Worm (Caenorhabditis elegans) whole organism, midembryonic: ENCODE results near the gene F57G12.2.

ENCODE experiments used
- T22C8.4 ChIP-seq: fragments of 200-800 bp; sonication (Bioruptor generic); IDR thresholded peaks from 2 replicates; pipeline ENCODE4 v1.3.6; 2022; ENCODE audit warnings: missing genetic modification characterization, missing compliant biosample characterization
- cog-1 ChIP-seq: sonication (generic microtip); optimal IDR thresholded peaks from 2 replicates; lab custom pipeline; 2016; ENCODE audit warnings: missing genetic modification characterization, missing compliant biosample characterization
- flt-1 ChIP-seq: fragments of 200-800 bp; sonication (Bioruptor generic); IDR thresholded peaks from 2 replicates; pipeline ENCODE4 v1.3.6; 2022; ENCODE audit warnings: missing genetic modification characterization, missing compliant biosample characterization
- klf-2 ChIP-seq: fragments of 200-800 bp; sonication (Bioruptor generic); conservative IDR thresholded peaks from 2 replicates; pipeline ENCODE4 v1.3.6; 2022; ENCODE audit warnings: missing genetic modification reagents, missing genetic modification characterization, missing compliant biosample characterization
- med-1 ChIP-seq: sonication (generic microtip); optimal IDR thresholded peaks from 2 replicates; lab custom pipeline; 2017; ENCODE audit warnings: missing genetic modification characterization, mild to moderate bottlenecking, missing compliant biosample characterization, antibody characterized with exemption, missing genetic modification reagents; ENCODE audit not compliant: insufficient read depth
- ref-1 ChIP-seq: fragments of 200-800 bp; sonication (Bioruptor generic); conservative IDR thresholded peaks from 2 replicates; pipeline ENCODE4 v1.3.6; 2022; ENCODE audit warnings: missing genetic modification reagents, missing genetic modification characterization, missing compliant biosample characterization
- tab-1 ChIP-seq: fragments of 200-800 bp; sonication (Bioruptor generic); IDR thresholded peaks from 2 replicates; pipeline ENCODE4 v1.3.6; 2022; ENCODE audit warnings: missing genetic modification characterization, missing compliant biosample characterization
- ztf-23 ChIP-seq: fragments of 200-800 bp; sonication (Bioruptor generic); IDR thresholded peaks from 2 replicates; pipeline ENCODE4 v1.3.6; 2022; ENCODE audit warnings: missing genetic modification reagents, missing genetic modification characterization, missing compliant biosample characterization
- ztf-29 ChIP-seq: fragments of 200-800 bp; sonication (Bioruptor generic); IDR thresholded peaks from 2 replicates; pipeline ENCODE4 v1.3.6; 2022; ENCODE audit warnings: missing genetic modification reagents, missing genetic modification characterization, missing compliant biosample characterization

The F57G12.2 gene

DNA sequence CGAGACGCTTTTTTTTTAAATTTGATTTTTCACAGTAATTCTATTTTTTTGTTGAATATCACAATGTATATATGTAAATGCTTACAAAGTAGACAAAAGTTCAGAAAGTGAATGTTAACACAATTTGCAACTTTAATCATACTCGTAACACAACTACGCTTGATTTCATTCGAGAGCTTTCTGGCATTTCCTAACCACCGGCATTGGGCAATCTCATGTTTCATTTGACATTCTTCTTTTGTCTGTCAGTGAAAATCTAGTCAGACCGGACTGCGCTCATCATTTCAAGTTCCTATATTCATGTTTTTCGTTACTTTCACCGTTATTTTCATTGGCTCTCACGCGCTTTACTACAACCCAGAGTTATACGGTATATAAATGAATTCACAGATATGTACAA is 48.6 kb downstream of the F57G12.2 start, which contains the start of gene lgc-14:
TSS of gene lgc-14 (plus strand) at position 301 of the 400 bp plus-strand sequence.
- TF ChIP-seq tab-1 (no peak), ztf-23 (GFP tag; lab: Robert Waterston, UW) (no peak), klf-2 (GFP tag; lab: Robert Waterston, UW) (no peak), cog-1 (tag; lab: Kevin White, UChicago) (no peak), ref-1 (GFP tag; lab: Robert Waterston, UW) (no peak), med-1 (GFP tag; lab: Kevin White, UChicago) (no peak), ztf-29 (GFP tag; lab: Robert Waterston, UW) (no peak), flt-1 (GFP tag; lab: Robert Waterston, UW) (no peak), T22C8.4 (no peak)

DNA sequence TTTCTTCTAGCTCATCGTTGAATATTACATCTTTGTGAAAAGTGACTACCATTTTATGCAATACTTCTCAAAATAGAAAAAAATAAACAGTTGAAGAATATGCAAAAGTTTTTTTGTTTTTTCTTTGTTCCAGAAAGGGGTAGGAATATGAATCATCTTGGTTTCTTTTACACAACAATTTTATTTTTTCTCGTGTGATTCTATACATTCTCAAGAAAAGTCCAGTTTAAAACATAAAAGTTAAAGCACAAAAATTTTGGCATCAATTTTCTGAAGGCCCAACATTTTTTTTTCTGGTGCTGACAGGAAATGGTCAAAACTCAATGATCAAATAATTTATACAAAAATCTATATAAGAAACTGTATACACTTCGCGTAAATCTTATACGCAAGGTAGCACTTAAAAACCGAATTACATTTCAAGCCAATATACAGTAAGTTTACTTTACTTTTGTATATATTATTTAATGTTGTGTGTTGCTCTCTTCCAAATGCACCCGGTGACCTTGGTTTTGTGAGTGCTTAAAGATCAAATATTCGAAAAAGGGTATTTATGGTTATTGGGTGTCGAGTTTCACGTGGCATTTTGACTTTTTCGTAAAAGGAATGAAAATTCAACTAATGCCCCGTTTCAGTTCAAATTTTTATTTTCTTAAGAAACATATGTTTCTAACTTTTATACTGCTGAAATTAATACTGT is 51.2 kb downstream of the F57G12.2 start, which contains the start of the genes W03G11.2 and lgc-13:
TSS of gene W03G11.2 (minus strand) at position 101 of the 700 bp plus-strand sequence.
TSS of gene lgc-13 (plus strand) at position 650 of the 700 bp plus-strand sequence.
- TF ChIP-seq cog-1 (tag; lab: Kevin White, UChicago), result no peak
- no peak for TF ChIP-seq flt-1 (GFP tag; lab: Robert Waterston, UW)
- TF ChIP-seq klf-2 (GFP tag; lab: Robert Waterston, UW), result no peak
- TF ChIP-seq ztf-29 (GFP tag; lab: Robert Waterston, UW), result no peak
- no peak for TF ChIP-seq tab-1
- TF ChIP-seq T22C8.4, result no peak
- no peak for TF ChIP-seq ref-1 (GFP tag; lab: Robert Waterston, UW)
- no peak for TF ChIP-seq med-1 (GFP tag; lab: Kevin White, UChicago)
- no peak for TF ChIP-seq ztf-23 (GFP tag; lab: Robert Waterston, UW)
